Fruit fly (Drosophila melanogaster): ENCODE data around the gene CG13917.

Gene CG13917

DNA sequence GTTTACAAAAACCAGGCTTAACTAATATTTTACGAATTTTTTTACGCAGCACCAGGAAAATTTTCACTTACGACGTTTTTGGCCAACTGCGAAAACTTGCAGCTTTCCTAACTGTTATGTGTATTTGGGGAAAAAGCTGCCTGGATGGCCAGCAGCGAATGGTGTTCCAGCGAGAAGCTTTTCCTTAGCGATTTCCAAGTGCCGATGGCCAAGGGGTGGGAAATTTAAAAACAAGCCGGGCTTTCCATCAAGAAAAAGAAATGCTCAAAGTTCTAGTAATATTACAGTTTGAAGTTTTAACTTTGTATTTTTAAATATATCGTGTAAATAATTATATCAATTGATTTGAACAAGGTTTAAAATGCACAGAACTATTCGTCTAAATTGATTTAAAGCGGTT, 61.2 kb downstream of the CG13917 start, which contains the start of gene nSyb:
TSS of gene nSyb (minus strand) at position 101 of the 400 bp plus-strand sequence.
- no peak for TF ChIP-seq cnc (optimal IDR thresholded peaks at IDR 0.05)
- TF ChIP-seq Mnt (GFP tag; optimal IDR thresholded peaks at IDR 0.05), result no peak
- TF ChIP-seq Crg-1 (GFP tag; optimal IDR thresholded peaks at IDR 0.05), result no peak
- TF ChIP-seq bab1 (GFP tag; optimal IDR thresholded peaks at IDR 0.05), result no peak
- no peak for TF ChIP-seq CG1620 (GFP tag; optimal IDR thresholded peaks at IDR 0.05)
- TF ChIP-seq toe (GFP tag; optimal IDR thresholded peaks at IDR 0.05), result no peak
- TF ChIP-seq cic (GFP tag; optimal IDR thresholded peaks at IDR 0.05), result no peak
- TF ChIP-seq CG12768 (GFP tag; optimal IDR thresholded peaks at IDR 0.05), result no peak
- TF ChIP-seq pad (GFP tag; optimal IDR thresholded peaks at IDR 0.05), result no peak
- TF ChIP-seq CG11617 (GFP tag; optimal IDR thresholded peaks at IDR 0.05), result no peak
- TF ChIP-seq kay (GFP tag; ENCODE audit: borderline replicate concordance), result no peak
- no peak for TF ChIP-seq tj (GFP tag; optimal IDR thresholded peaks at IDR 0.05)
- no peak for TF ChIP-seq CG5204 (GFP tag; optimal IDR thresholded peaks at IDR 0.05)

DNA sequence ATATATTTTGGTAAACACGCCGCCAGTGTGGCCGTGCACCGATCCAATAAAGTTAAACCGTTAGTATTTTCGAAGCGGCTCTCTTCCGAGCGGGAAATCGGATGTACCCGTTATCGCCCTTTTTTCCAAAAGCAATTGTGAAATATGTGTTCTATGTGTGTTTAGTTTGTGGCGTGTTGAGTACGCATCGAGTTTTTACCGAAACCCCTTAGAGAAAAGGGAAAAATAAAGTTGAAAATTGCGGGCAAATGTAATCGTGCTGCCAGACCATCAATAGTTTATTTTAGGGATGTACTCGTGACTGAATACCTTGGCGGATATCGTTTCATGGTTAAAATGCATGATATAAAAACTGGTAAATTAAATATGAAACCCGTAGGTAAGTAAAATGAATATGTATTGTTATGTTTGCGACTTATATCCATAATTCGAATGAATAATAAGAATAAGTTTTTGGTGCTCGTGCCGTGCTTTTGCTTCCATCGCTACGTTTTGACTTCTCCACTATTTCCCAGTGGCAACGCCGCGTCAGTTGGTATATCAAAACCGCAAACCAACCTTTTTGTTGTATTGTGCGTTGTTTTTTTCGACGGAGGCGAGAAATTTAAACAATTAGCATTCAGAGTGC, 62.8 kb downstream of the CG13917 start, which contains the start of the genes Mettl2 and Bgb:
TSS of gene Mettl2 (minus strand) at position 51 of the 628 bp plus-strand sequence.
TSS of gene Bgb (plus strand) at position 527 of the 628 bp plus-strand sequence.
- TF ChIP-seq CG11617 (GFP tag; optimal IDR thresholded peaks at IDR 0.05) (peak; percentile 65), CG7101 (tag; optimal IDR thresholded peaks at IDR 0.05) (peak; percentile 78), Mnt (GFP tag; optimal IDR thresholded peaks at IDR 0.05) (peak; percentile 59), cnc (optimal IDR thresholded peaks at IDR 0.05) (no peak), CG12768 (GFP tag; optimal IDR thresholded peaks at IDR 0.05) (peak; percentile 69), Clk (GFP tag; optimal IDR thresholded peaks at IDR 0.05) (peak; percentile 68), CG33017 (tag; optimal IDR thresholded peaks at IDR 0.05) (peak; percentile 65), CG14711 (tag; optimal IDR thresholded peaks at IDR 0.05) (peak; percentile 73), bab1 (GFP tag; optimal IDR thresholded peaks at IDR 0.05) (peak; percentile 56), CG5204 (GFP tag; optimal IDR thresholded peaks at IDR 0.05) (no peak), cic (GFP tag; optimal IDR thresholded peaks at IDR 0.05) (no peak), Hr96 (GFP tag; optimal IDR thresholded peaks at IDR 0.05) (peak; percentile 84), tj (GFP tag; optimal IDR thresholded peaks at IDR 0.05) (peak; percentile 50), CG7045 (GFP tag; optimal IDR thresholded peaks at IDR 0.05) (peak; percentile 75), Crg-1 (GFP tag; optimal IDR thresholded peaks at IDR 0.05) (peak; percentile 65), ovo (GFP tag; optimal IDR thresholded peaks at IDR 0.05) (peak; percentile 58), pad (GFP tag; optimal IDR thresholded peaks at IDR 0.05) (peak; percentile 68), kay (GFP tag; ENCODE audit: borderline replicate concordance) (no peak), toe (GFP tag; optimal IDR thresholded peaks at IDR 0.05) (peak; percentile 90), CG1620 (GFP tag; optimal IDR thresholded peaks at IDR 0.05) (peak; percentile 83)

DNA sequence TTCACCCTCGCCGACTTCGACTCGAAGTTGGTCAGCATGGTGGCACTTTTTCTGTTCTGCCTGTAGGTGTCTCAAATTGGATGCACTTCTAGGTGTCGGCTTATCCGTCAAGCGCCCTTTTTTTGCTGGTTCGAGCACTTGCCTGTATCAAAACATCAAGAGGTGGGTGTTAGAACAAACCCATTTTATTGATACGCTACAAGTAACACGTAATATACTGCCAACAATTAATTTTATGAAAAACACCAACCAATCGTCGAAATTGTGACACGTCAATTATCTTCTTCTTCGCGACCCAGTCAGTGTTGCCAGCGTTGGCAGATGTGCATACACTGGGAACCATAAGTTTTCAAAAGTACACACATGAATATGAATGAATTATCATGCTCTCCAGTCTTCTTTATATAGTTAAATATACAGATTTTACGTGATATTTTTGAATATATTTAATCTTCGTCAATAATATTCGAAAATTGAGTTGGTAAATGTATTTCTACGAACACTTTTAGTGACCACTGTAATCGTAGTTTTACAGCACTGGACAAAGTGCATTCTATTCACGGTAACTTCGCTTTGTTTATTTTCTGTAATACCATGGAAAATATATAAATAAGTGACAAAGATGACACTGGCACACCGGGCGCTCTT, 68.5 kb downstream of the CG13917 start, which contains the start of the genes alphaCOP and CG13919:
TSS of gene alphaCOP (minus strand) at position 280 of the 648 bp plus-strand sequence.
TSS of gene CG13919 (plus strand) at position 548 of the 648 bp plus-strand sequence.
- TF ChIP-seq bab1 (GFP tag; optimal IDR thresholded peaks at IDR 0.05), result peak; percentile 98
- TF ChIP-seq cnc (optimal IDR thresholded peaks at IDR 0.05), result no peak
- TF ChIP-seq cic (GFP tag; optimal IDR thresholded peaks at IDR 0.05), result peak; percentile 74
- peak; percentile 97 for TF ChIP-seq CG33017 (tag; optimal IDR thresholded peaks at IDR 0.05)
- TF ChIP-seq Clk (GFP tag; optimal IDR thresholded peaks at IDR 0.05), result peak; percentile 91
- TF ChIP-seq CG5204 (GFP tag; optimal IDR thresholded peaks at IDR 0.05), result peak; percentile 95
- peak; percentile 94 for TF ChIP-seq CG11617 (GFP tag; optimal IDR thresholded peaks at IDR 0.05)
- peak; percentile 95 for TF ChIP-seq CG1620 (GFP tag; optimal IDR thresholded peaks at IDR 0.05)
- TF ChIP-seq CG14711 (tag; optimal IDR thresholded peaks at IDR 0.05), result peak; percentile 96
- peak; percentile 86 for TF ChIP-seq pad (GFP tag; optimal IDR thresholded peaks at IDR 0.05)
- TF ChIP-seq Crg-1 (GFP tag; optimal IDR thresholded peaks at IDR 0.05), result peak; percentile 97
- peak; percentile 97 for TF ChIP-seq toe (GFP tag; optimal IDR thresholded peaks at IDR 0.05)
- peak; percentile 96 for TF ChIP-seq CG12768 (GFP tag; optimal IDR thresholded peaks at IDR 0.05)
- peak; percentile 84 for TF ChIP-seq ovo (GFP tag; optimal IDR thresholded peaks at IDR 0.05)
- peak; percentile 93 for TF ChIP-seq Hr96 (GFP tag; optimal IDR thresholded peaks at IDR 0.05)
- peak; percentile 97 for TF ChIP-seq CG7101 (tag; optimal IDR thresholded peaks at IDR 0.05)
- peak; percentile 91 for TF ChIP-seq Mnt (GFP tag; optimal IDR thresholded peaks at IDR 0.05)
- TF ChIP-seq kay (GFP tag; ENCODE audit: borderline replicate concordance), result no peak
- TF ChIP-seq tj (GFP tag; optimal IDR thresholded peaks at IDR 0.05), result peak; percentile 76
- peak; percentile 96 for TF ChIP-seq CG7045 (GFP tag; optimal IDR thresholded peaks at IDR 0.05)

DNA sequence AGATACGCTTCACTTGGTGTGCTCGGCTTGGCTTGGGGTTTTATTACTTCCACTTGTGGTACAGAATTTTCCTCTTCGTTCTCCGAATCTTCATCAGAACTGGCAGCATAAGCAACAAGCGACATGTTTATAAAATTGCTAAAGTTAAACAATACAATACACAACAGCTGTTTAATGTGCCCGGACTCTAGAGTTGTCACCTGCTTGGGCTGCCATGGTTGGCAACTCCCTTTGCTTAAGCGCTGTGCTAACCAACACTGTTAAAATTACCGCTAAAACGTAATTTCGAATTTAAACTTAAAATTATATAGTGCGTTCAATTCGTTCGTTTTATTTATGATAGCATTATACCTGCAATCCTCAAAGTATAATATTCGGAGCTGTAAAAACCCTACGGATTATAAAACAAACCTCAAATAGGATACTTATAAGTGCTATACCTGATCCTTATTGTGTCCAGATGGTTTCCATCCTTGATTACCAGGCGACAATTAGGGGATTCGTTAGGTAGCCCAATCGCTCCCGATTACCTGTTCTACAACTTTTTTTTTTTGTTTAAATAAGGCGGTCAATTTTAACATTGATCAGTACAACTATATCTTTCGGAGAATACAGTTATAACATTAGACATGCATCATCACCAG, 70.9 kb downstream of the CG13917 start, which contains the start of the genes CG17249 and Bro:
TSS of gene CG17249 (minus strand) at position 189 of the 644 bp plus-strand sequence.
TSS of gene Bro (plus strand) at position 594 of the 644 bp plus-strand sequence.
- TF ChIP-seq toe (GFP tag; optimal IDR thresholded peaks at IDR 0.05) (peak; percentile 26), ovo (GFP tag; optimal IDR thresholded peaks at IDR 0.05) (peak; percentile 34), bab1 (GFP tag; optimal IDR thresholded peaks at IDR 0.05) (peak; percentile 32), Hr96 (GFP tag; optimal IDR thresholded peaks at IDR 0.05) (no peak), CG7101 (tag; optimal IDR thresholded peaks at IDR 0.05) (peak; percentile 57), CG1620 (GFP tag; optimal IDR thresholded peaks at IDR 0.05) (peak; percentile 76), tj (GFP tag; optimal IDR thresholded peaks at IDR 0.05) (no peak), cnc (optimal IDR thresholded peaks at IDR 0.05) (no peak), Mnt (GFP tag; optimal IDR thresholded peaks at IDR 0.05) (peak; percentile 28), CG12768 (GFP tag; optimal IDR thresholded peaks at IDR 0.05) (no peak), pad (GFP tag; optimal IDR thresholded peaks at IDR 0.05) (peak; percentile 38), kay (GFP tag; ENCODE audit: borderline replicate concordance) (no peak), CG11617 (GFP tag; optimal IDR thresholded peaks at IDR 0.05) (no peak), CG33017 (tag; optimal IDR thresholded peaks at IDR 0.05) (no peak), cic (GFP tag; optimal IDR thresholded peaks at IDR 0.05) (peak; percentile 19), CG5204 (GFP tag; optimal IDR thresholded peaks at IDR 0.05) (no peak), CG14711 (tag; optimal IDR thresholded peaks at IDR 0.05) (peak; percentile 99), CG7045 (GFP tag; optimal IDR thresholded peaks at IDR 0.05) (no peak), Crg-1 (GFP tag; optimal IDR thresholded peaks at IDR 0.05) (peak; percentile 69), Clk (GFP tag; optimal IDR thresholded peaks at IDR 0.05) (peak; percentile 3)
